Worm (Caenorhabditis elegans) whole organism, L4 larva: ENCODE data around the gene dnj-11.

Source experiments
- F44E2.7 ChIP-seq: fragments of 200-800 bp; sonication (Bioruptor generic); IDR thresholded peaks from 2 replicates; pipeline ENCODE4 v2.1.2; 2022; ENCODE audit warnings: missing genetic modification characterization, missing compliant biosample characterization
- aha-1 ChIP-seq: fragments of 150-350 bp; peaks from one replicate; lab custom pipeline; 2014; ENCODE audit warnings: missing biosample characterization, missing genetic modification characterization
- ama-1 ChIP-seq: fragments of 150-350 bp; optimal IDR thresholded peaks from 2 replicates; lab custom pipeline; 2014; ENCODE audit warnings: inconsistent platforms, mixed read lengths
- dve-1 ChIP-seq: sonication (generic microtip); optimal IDR thresholded peaks from 2 replicates; lab custom pipeline; 2017; ENCODE audit warnings: antibody characterized with exemption, mild to moderate bottlenecking, missing genetic modification characterization, missing compliant biosample characterization; ENCODE audit not compliant: insufficient read depth
- egl-27 ChIP-seq: sonication (generic microtip); optimal IDR thresholded peaks from 3 replicates; lab custom pipeline; 2017; ENCODE audit warnings: missing biosample characterization, missing genetic modification reagents, missing genetic modification characterization
- lir-3 ChIP-seq: sonication (generic microtip); optimal IDR thresholded peaks from 2 replicates; lab custom pipeline; 2016; ENCODE audit warnings: mild to moderate bottlenecking, missing genetic modification characterization, missing compliant biosample characterization
- lsy-2 ChIP-seq, 2 experiments: fragments of 150-350 bp in 1 of 2; sonication (generic microtip) in 1 of 2; optimal IDR thresholded peaks; 2 replicates each; lab custom pipeline; 2014 to 2017; ENCODE audit warnings: missing biosample characterization in 2 of 2, missing genetic modification characterization in 2 of 2
- nhr-237 ChIP-seq: sonication (generic microtip); optimal IDR thresholded peaks from 2 replicates; lab custom pipeline; 2017; ENCODE audit warnings: missing biosample characterization, missing genetic modification characterization
- pha-4 ChIP-seq, 2 experiments: fragments of 150-350 bp in 1 of 2; fragments of 200-800 bp in 1 of 2; sonication (Bioruptor generic) in 1 of 2; IDR thresholded peaks in 1 of 2; optimal IDR thresholded peaks in 1 of 2; 2 replicates each; pipeline versions ENCODE4 v1.3.6 to Lab custom; 2014 to 2022; ENCODE audit warnings: missing genetic modification characterization in 2 of 2, missing genetic modification reagents in 2 of 2, missing biosample characterization in 1 of 2, missing compliant biosample characterization in 1 of 2
- unc-130 ChIP-seq: sonication (generic microtip); optimal IDR thresholded peaks from 2 replicates; lab custom pipeline; 2016; ENCODE audit warnings: missing genetic modification reagents, missing genetic modification characterization, missing compliant biosample characterization
- vab-7 ChIP-seq: fragments of 200-800 bp; sonication (Bioruptor generic); IDR thresholded peaks from 2 replicates; pipeline ENCODE4 v1.3.6; 2022; ENCODE audit warnings: missing genetic modification reagents, missing genetic modification characterization, missing compliant biosample characterization

ce11 chrIV:6622142-6622541, 36.5 kb downstream of the dnj-11 start:
- TF ChIP-seq egl-27 (tag; lab: Kevin White, UChicago) (no peak), F44E2.7 (GFP tag; lab: Robert Waterston, UW) (no peak), dve-1 (peak; percentile 50), nhr-237 (tag; lab: Kevin White, UChicago) (no peak), ama-1 (lab: Kevin White, UChicago) (no peak), lir-3 (no peak), vab-7 (GFP tag; lab: Robert Waterston, UW) (no peak), unc-130 (GFP tag; lab: Kevin White, UChicago) (no peak), aha-1 (tag; lab: Kevin White, UChicago) (no peak), lsy-2 (tag; optimal IDR thresholded peaks at IDR 0.05; lab: Kevin White, UChicago) (no peak), pha-4 (GFP tag; IDR thresholded peaks at IDR 0.05; lab: Robert Waterston, UW) (no peak), pha-4 (tag; optimal IDR thresholded peaks at IDR 0.05; lab: Kevin White, UChicago) (no peak)
